Worm (Caenorhabditis elegans): Measurements from ENCODE around the gene B0554.1.

DNA sequence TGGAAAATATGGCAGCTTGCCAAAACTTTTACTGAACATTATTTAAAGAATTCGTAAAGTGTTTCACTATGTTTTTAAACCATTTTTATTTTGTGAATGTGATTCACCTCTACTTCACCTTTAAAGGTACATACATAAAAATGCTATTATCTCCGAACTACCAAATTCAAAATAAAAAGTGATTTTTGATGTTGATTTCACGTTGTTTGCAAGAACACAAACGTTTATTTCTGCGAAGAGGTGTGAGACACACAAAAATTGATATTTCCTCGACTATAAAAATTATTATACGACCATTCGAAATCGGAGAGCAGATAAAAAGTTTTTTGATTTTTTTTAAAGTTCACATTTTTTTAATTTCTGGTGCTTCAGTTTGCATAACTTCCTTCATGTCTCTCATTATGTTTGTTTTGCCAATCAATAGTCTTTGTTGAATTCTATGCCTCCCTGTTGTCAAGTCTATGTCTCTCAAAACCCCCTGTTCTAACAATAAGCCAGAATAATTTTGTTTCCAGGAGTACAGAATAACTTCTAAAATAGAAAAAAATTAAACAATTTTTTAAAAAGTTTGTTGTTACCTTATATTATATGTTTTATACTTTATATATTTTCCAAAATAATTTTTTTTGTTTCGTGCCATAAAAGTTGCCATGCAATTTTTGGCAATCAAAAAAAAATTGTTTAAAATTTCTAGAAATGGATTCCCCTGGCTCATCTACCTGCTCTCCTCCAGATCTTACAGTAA is 12.7 kb downstream of the B0554.1 start, which contains the start of gene nhr-123:
- TF ChIP-seq F26F4.8 (GFP tag; conservative IDR thresholded peaks at IDR 0.05), result no peak
- TF ChIP-seq nhr-28 (tag; optimal IDR thresholded peaks at IDR 0.05), result peak; percentile 46
- TF ChIP-seq nhr-11 (tag; optimal IDR thresholded peaks at IDR 0.05), result no peak
- TF ChIP-seq daf-8 (GFP tag; IDR thresholded peaks at IDR 0.05), result no peak
- TF ChIP-seq egl-27 (tag; optimal IDR thresholded peaks at IDR 0.05), result no peak
- TF ChIP-seq F10B5.3 (tag; optimal IDR thresholded peaks at IDR 0.05), result no peak
- TF ChIP-seq mdl-1 (tag; optimal IDR thresholded peaks at IDR 0.05), result no peak

Measured in whole organism, L4 larva.